Fruit fly (Drosophila melanogaster) whole organism, embryonic: ENCODE measurements around the gene Shal.

Experiments used
- CG10267 ChIP-seq: fragments of 200-800 bp; sonication (Bioruptor generic); optimal IDR thresholded peaks from 2 replicates; lab custom pipeline; 2018; ENCODE audit warnings: missing biosample characterization, mild to moderate bottlenecking, missing genetic modification characterization, moderate library complexity
- CG10431 ChIP-seq: fragments of 200-800 bp; sonication (Bioruptor generic); optimal IDR thresholded peaks from 3 replicates; lab custom pipeline; 2018; ENCODE audit warnings: missing biosample characterization, mild to moderate bottlenecking, missing genetic modification characterization
- CG14050 ChIP-seq: fragments of 200-800 bp; sonication (Bioruptor generic); IDR thresholded peaks from 3 replicates; pipeline ENCODE4 v1.3.6; 2022; ENCODE audit warnings: missing biosample characterization, missing genetic modification characterization
- CG15073 ChIP-seq: fragments of 200-800 bp; sonication (Bioruptor generic); optimal IDR thresholded peaks from 2 replicates; lab custom pipeline; 2016; ENCODE audit warnings: missing biosample characterization, missing genetic modification characterization
- CG17328 ChIP-seq: fragments of 200-800 bp; sonication (Bioruptor generic); IDR thresholded peaks from 2 replicates; pipeline ENCODE4 v1.3.6; 2022; ENCODE audit warnings: missing biosample characterization, missing genetic modification characterization
- CG17802 ChIP-seq: fragments of 200-800 bp; sonication (Bioruptor generic); optimal IDR thresholded peaks from 2 replicates; lab custom pipeline; 2018; ENCODE audit warnings: missing biosample characterization, mild to moderate bottlenecking, missing genetic modification characterization, moderate library complexity
- CG2712 ChIP-seq: fragments of 200-800 bp; optimal IDR thresholded peaks from 3 replicates; lab custom pipeline; 2019; ENCODE audit warnings: missing biosample characterization, mild to moderate bottlenecking, missing genetic modification characterization, moderate library complexity
- CG3726 ChIP-seq: fragments of 200-800 bp; sonication (Bioruptor generic); IDR thresholded peaks from 3 replicates; pipeline ENCODE4, ENCODE4 v1.3.6; 2022; ENCODE audit warnings: missing biosample characterization, missing genetic modification characterization
- CG3847 ChIP-seq: fragments of 200-800 bp; sonication (Bioruptor generic); IDR thresholded peaks from 2 replicates; pipeline ENCODE4 v1.3.6; 2022; ENCODE audit warnings: missing biosample characterization, missing genetic modification characterization
- CG4820 ChIP-seq: fragments of 200-800 bp; sonication (Bioruptor generic); optimal IDR thresholded peaks from 3 replicates; lab custom pipeline; 2016; ENCODE audit warnings: missing biosample characterization, missing genetic modification characterization
- CG6254 ChIP-seq: fragments of 200-800 bp; sonication (Bioruptor generic); optimal IDR thresholded peaks from 3 replicates; lab custom pipeline; 2017; ENCODE audit warnings: mild to moderate bottlenecking, missing biosample characterization, missing genetic modification reagents, missing genetic modification characterization
- CG6272 ChIP-seq: fragments of 200-800 bp; sonication (Bioruptor generic); IDR thresholded peaks from 2 replicates; pipeline ENCODE4 v1.3.6; 2022; ENCODE audit warnings: missing biosample characterization, missing genetic modification characterization
- CG7987 ChIP-seq: fragments of 200-800 bp; sonication (Bioruptor generic); optimal IDR thresholded peaks from 2 replicates; lab custom pipeline; 2018; ENCODE audit warnings: missing biosample characterization, mild to moderate bottlenecking, missing genetic modification characterization, moderate library complexity
- CTCF ChIP-seq: fragments of 200-800 bp; sonication (Bioruptor generic); optimal IDR thresholded peaks from 2 replicates; lab custom pipeline; 2017; ENCODE audit warnings: missing biosample characterization, mild to moderate bottlenecking, missing genetic modification characterization, moderate library complexity
- Camta ChIP-seq: fragments of 200-800 bp; sonication (Bioruptor generic); optimal IDR thresholded peaks from 2 replicates; lab custom pipeline; 2016; ENCODE audit warnings: missing biosample characterization, missing genetic modification characterization
- Dad ChIP-seq: fragments of 200-800 bp; sonication (Bioruptor generic); optimal IDR thresholded peaks from 3 replicates; lab custom pipeline; 2016; ENCODE audit warnings: missing biosample characterization, missing genetic modification characterization
- Dek ChIP-seq: fragments of 200-800 bp; sonication (Bioruptor generic); optimal IDR thresholded peaks from 3 replicates; lab custom pipeline; 2019; ENCODE audit warnings: missing biosample characterization, mild to moderate bottlenecking, missing genetic modification characterization, moderate library complexity
- Fer2 ChIP-seq: fragments of 200-800 bp; sonication (Bioruptor generic); optimal IDR thresholded peaks from 2 replicates; lab custom pipeline; 2018; ENCODE audit warnings: missing biosample characterization, mild to moderate bottlenecking, missing genetic modification characterization, moderate library complexity
- Hmr ChIP-seq: fragments of 200-800 bp; sonication (Bioruptor generic); optimal IDR thresholded peaks from 3 replicates; lab custom pipeline; 2017; ENCODE audit warnings: mild to moderate bottlenecking, missing biosample characterization, missing genetic modification reagents, missing genetic modification characterization
- Hr78 ChIP-seq, 2 experiments: fragments of 200-800 bp in 1 of 2; fragments of >200 bp in 1 of 2; sonication (Bioruptor generic) in 1 of 2; optimal IDR thresholded peaks; 2 replicates each; lab custom pipeline; 2017 to 2019; ENCODE audit warnings: missing biosample characterization in 2 of 2, missing genetic modification characterization in 2 of 2, mild to moderate bottlenecking in 1 of 2, moderate library complexity in 1 of 2
- Max ChIP-seq: fragments of 200-800 bp; sonication (Bioruptor generic); optimal IDR thresholded peaks from 2 replicates; lab custom pipeline; 2016; ENCODE audit warnings: missing biosample characterization, mild to moderate bottlenecking, missing genetic modification characterization
- NC2α ChIP-seq: fragments of 200-800 bp; sonication (Bioruptor generic); optimal IDR thresholded peaks from 2 replicates; lab custom pipeline; 2016; ENCODE audit warnings: missing biosample characterization, missing genetic modification characterization
- Ptx1 ChIP-seq: fragments of 200-800 bp; sonication (Bioruptor generic); IDR thresholded peaks from 2 replicates; pipeline ENCODE4 v1.3.6; 2022; ENCODE audit warnings: missing biosample characterization, missing genetic modification characterization
- Sin3A ChIP-seq: fragments of >200 bp; optimal IDR thresholded peaks from 2 replicates; lab custom pipeline; 2018
- Taf1 ChIP-seq: fragments of 200-800 bp; sonication (Bioruptor generic); IDR thresholded peaks from 2 replicates; pipeline ENCODE4 v1.3.6; 2022; ENCODE audit warnings: missing biosample characterization, missing genetic modification characterization
- Xrp1 ChIP-seq: fragments of 200-800 bp; sonication (Bioruptor generic); IDR thresholded peaks from 2 replicates; pipeline ENCODE4 v1.3.6; 2022; ENCODE audit warnings: missing biosample characterization, missing genetic modification characterization
- aop ChIP-seq: fragments of 200-800 bp; sonication (Bioruptor generic); IDR thresholded peaks from 2 replicates; pipeline ENCODE4 v1.3.6; 2022; ENCODE audit warnings: missing biosample characterization, missing genetic modification characterization
- ara ChIP-seq: fragments of 200-800 bp; sonication (Bioruptor generic); IDR thresholded peaks from 2 replicates; pipeline ENCODE4 v1.3.6; 2022; ENCODE audit warnings: missing biosample characterization, missing genetic modification characterization
- bowl ChIP-seq: fragments of 200-800 bp; sonication (Bioruptor generic); IDR thresholded peaks from 2 replicates; pipeline ENCODE4 v1.3.6; 2022; ENCODE audit warnings: missing biosample characterization, missing genetic modification characterization
- cas ChIP-seq: fragments of 200-800 bp; sonication (Bioruptor generic); IDR thresholded peaks from 2 replicates; pipeline ENCODE4 v1.3.6; 2022; ENCODE audit warnings: missing biosample characterization, missing genetic modification characterization
- dimm ChIP-seq: fragments of 200-800 bp; sonication (Bioruptor generic); IDR thresholded peaks from 2 replicates; pipeline ENCODE4 v1.3.6; 2022; ENCODE audit warnings: missing biosample characterization, missing genetic modification characterization
- disco-r ChIP-seq: fragments of 200-800 bp; sonication (Bioruptor generic); optimal IDR thresholded peaks from 2 replicates; lab custom pipeline; 2016; ENCODE audit warnings: missing biosample characterization, missing genetic modification characterization
- dpn ChIP-seq, 2 experiments: fragments of 200-800 bp; sonication (Bioruptor generic); optimal IDR thresholded peaks; 3 replicates each; lab custom pipeline; 2016; ENCODE audit warnings: missing biosample characterization in 2 of 2, missing genetic modification characterization in 2 of 2
- ems ChIP-seq: fragments of 200-800 bp; sonication (Bioruptor generic); optimal IDR thresholded peaks from 3 replicates; lab custom pipeline; 2016; ENCODE audit warnings: missing biosample characterization, missing genetic modification characterization
- fd64A ChIP-seq: fragments of 200-800 bp; sonication (Bioruptor generic); optimal IDR thresholded peaks from 3 replicates; lab custom pipeline; 2018; ENCODE audit warnings: missing biosample characterization, mild to moderate bottlenecking, missing genetic modification characterization
- fru ChIP-seq: fragments of >200 bp; optimal IDR thresholded peaks from 2 replicates; lab custom pipeline; 2017
- gce ChIP-seq: fragments of 200-800 bp; sonication (Bioruptor generic); IDR thresholded peaks from 3 replicates; pipeline ENCODE4 v1.3.6; 2022; ENCODE audit warnings: missing biosample characterization, missing genetic modification characterization
- gcm2 ChIP-seq: fragments of 200-800 bp; sonication (Bioruptor generic); optimal IDR thresholded peaks from 2 replicates; lab custom pipeline; 2016; ENCODE audit warnings: missing biosample characterization, missing genetic modification characterization
- gt ChIP-seq: fragments of 200-800 bp; sonication (Bioruptor generic); IDR thresholded peaks from 2 replicates; pipeline ENCODE4 v1.3.6; 2022; ENCODE audit warnings: missing biosample characterization, missing genetic modification characterization
- hkb ChIP-seq, 2 experiments: fragments of 200-800 bp in 1 of 2; fragments of >200 bp in 1 of 2; sonication (Bioruptor generic) in 1 of 2; IDR thresholded peaks in 1 of 2; optimal IDR thresholded peaks in 1 of 2; 2 replicates each; pipeline versions ENCODE4 v1.3.6 to Lab custom; 2017 to 2022; ENCODE audit warnings: missing biosample characterization in 1 of 2, missing genetic modification characterization in 1 of 2
- kah ChIP-seq: fragments of 200-800 bp; sonication (Bioruptor generic); optimal IDR thresholded peaks from 2 replicates; lab custom pipeline; 2018; ENCODE audit warnings: missing biosample characterization, mild to moderate bottlenecking, missing genetic modification characterization
- ken ChIP-seq: fragments of 200-800 bp; sonication (Bioruptor generic); IDR thresholded peaks from 3 replicates; pipeline ENCODE4 v1.3.6; 2022; ENCODE audit warnings: missing biosample characterization, missing genetic modification characterization
- lbe ChIP-seq: fragments of 200-800 bp; sonication (Bioruptor generic); optimal IDR thresholded peaks from 2 replicates; lab custom pipeline; 2016; ENCODE audit warnings: missing biosample characterization, mild to moderate bottlenecking, missing genetic modification characterization
- pfk ChIP-seq: fragments of 200-800 bp; sonication (Bioruptor generic); optimal IDR thresholded peaks from 2 replicates; lab custom pipeline; 2018; ENCODE audit warnings: missing biosample characterization, mild to moderate bottlenecking, missing genetic modification characterization, moderate library complexity
- pita ChIP-seq: fragments of 200-800 bp; sonication (Bioruptor generic); optimal IDR thresholded peaks from 2 replicates; lab custom pipeline; 2017; ENCODE audit warnings: missing biosample characterization, mild to moderate bottlenecking, missing genetic modification characterization
- prd ChIP-seq, 3 experiments: fragments of >200 bp in 2 of 3; fragments of 200-800 bp in 1 of 3; sonication (Bioruptor generic) in 1 of 3; optimal IDR thresholded peaks in 2 of 3; IDR thresholded peaks in 1 of 3; 2 replicates in 2 of 3; 3 replicates in 1 of 3; pipeline versions ENCODE4 v1.3.6 to Lab custom; 2017 to 2022; ENCODE audit warnings: missing biosample characterization in 1 of 3, missing genetic modification characterization in 1 of 3
- salm ChIP-seq: fragments of 200-800 bp; sonication (Bioruptor generic); optimal IDR thresholded peaks from 2 replicates; lab custom pipeline; 2018; ENCODE audit warnings: missing biosample characterization, mild to moderate bottlenecking, missing genetic modification characterization
- sens-2 ChIP-seq: fragments of 200-800 bp; sonication (Bioruptor generic); IDR thresholded peaks from 2 replicates; pipeline ENCODE4 v1.3.6; 2022; ENCODE audit warnings: missing biosample characterization, missing genetic modification characterization
- sug ChIP-seq: fragments of 200-800 bp; optimal IDR thresholded peaks from 2 replicates; lab custom pipeline; 2019; ENCODE audit warnings: missing biosample characterization, mild to moderate bottlenecking, missing genetic modification characterization, moderate library complexity
- tup ChIP-seq: fragments of 200-800 bp; sonication (Bioruptor generic); optimal IDR thresholded peaks from 2 replicates; lab custom pipeline; 2016; ENCODE audit warnings: missing biosample characterization, mild to moderate bottlenecking, missing genetic modification characterization, moderate library complexity
- unc-4 ChIP-seq: fragments of 200-800 bp; sonication (Bioruptor generic); IDR thresholded peaks from 2 replicates; pipeline ENCODE4 v1.3.6; 2022; ENCODE audit warnings: missing biosample characterization, missing genetic modification characterization; ENCODE audit not compliant: partially characterized antibody

Shal gene

DNA sequence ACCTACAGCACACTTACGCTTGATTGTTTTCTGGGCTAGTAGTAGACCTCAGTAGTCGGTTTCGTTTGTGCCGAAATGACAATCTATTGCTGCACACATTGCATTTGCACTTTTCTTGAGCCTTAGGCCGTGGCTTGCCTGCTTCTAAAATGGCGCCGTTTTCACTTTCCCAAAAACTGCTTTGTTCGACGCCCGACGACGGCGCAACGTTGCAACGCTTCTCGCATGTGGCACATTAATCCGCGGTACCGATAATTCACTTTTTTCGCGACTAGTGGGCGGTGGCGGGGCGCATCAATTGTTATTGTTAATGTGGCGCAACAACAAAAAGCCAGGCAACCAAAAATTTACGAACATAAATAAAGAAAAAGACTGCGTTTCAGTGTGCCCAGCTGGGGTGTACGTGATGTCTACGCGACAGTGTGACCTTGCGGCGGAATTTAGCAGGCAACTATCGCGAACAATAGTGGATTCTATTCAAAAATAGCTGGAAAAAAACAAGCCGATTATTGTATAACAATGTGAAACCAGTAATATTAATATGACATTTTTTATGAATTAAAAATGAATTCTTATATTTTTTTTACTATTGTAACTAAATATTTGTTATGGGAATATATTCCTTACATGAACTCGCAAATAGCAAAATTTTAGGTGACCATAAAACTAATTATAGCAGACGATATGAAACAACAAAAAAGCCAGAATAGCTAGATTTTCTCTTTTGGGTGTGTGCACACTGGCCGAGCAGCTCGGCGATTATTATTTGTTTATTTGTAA is 14.2 kb upstream of the Shal start, which contains the start of the genes ash1 and Taf6 (continued):
- TF ChIP-seq hkb (optimal IDR thresholded peaks at IDR 0.05; lab: Kevin White, UChicago) = peak; percentile 13
- no peak for TF ChIP-seq hkb (GFP tag; IDR thresholded peaks at IDR 0.05; lab: Robert Waterston, UW)
- TF ChIP-seq kah (GFP tag; lab: Kevin White, UChicago) = no peak
- no peak for TF ChIP-seq gcm2
- TF ChIP-seq bowl (GFP tag; lab: Robert Waterston, UW) = no peak
- TF ChIP-seq ems (GFP tag; lab: Kevin White, UChicago) = no peak
- TF ChIP-seq pfk = no peak
- no peak for TF ChIP-seq Dek
- TF ChIP-seq CG6272 (GFP tag; lab: Robert Waterston, UW) = no peak
- no peak for TF ChIP-seq CG10431
- no peak for TF ChIP-seq ara (GFP tag; lab: Robert Waterston, UW)
- no peak for TF ChIP-seq Hr78 (GFP tag; optimal IDR thresholded peaks at IDR 0.05; lab: Kevin White, UChicago)
- peak; percentile 57 for TF ChIP-seq CG10267 (tag; lab: Kevin White, UChicago)
- peak; percentile 29; the same call in 1 of the 2 replicates for TF ChIP-seq CG3847
- no peak for TF ChIP-seq prd (optimal IDR thresholded peaks at IDR 0.05; lab: Kevin White, UChicago)
- no peak; the same call in 2 of the 3 replicates for TF ChIP-seq prd (GFP tag; IDR thresholded peaks at IDR 0.05; lab: Robert Waterston, UW)
- TF ChIP-seq Max (GFP tag; lab: Kevin White, UChicago) = peak; percentile 2
- no peak for TF ChIP-seq Dad (GFP tag; lab: Kevin White, UChicago)
- TF ChIP-seq sens-2 (GFP tag; lab: Robert Waterston, UW) = no peak
- TF ChIP-seq sug (tag; lab: Kevin White, UChicago) = no peak
- no peak for TF ChIP-seq CG17328 (GFP tag; lab: Robert Waterston, UW)
- no peak for TF ChIP-seq CG4820
- no peak for TF ChIP-seq cas (GFP tag; lab: Robert Waterston, UW)
- TF ChIP-seq gt (GFP tag; lab: Robert Waterston, UW) = no peak
- TF ChIP-seq dimm (GFP tag; lab: Robert Waterston, UW) = no peak
- TF ChIP-seq salm (tag; lab: Kevin White, UChicago) = no peak
- no peak for TF ChIP-seq Camta (GFP tag; lab: Kevin White, UChicago)
- no peak for TF ChIP-seq CG7987 (GFP tag; lab: Kevin White, UChicago)
- no peak for TF ChIP-seq gce
- no peak for TF ChIP-seq pita
- no peak for TF ChIP-seq CTCF (GFP tag; lab: Kevin White, UChicago)
- TF ChIP-seq aop = no peak
- TF ChIP-seq lbe (GFP tag; lab: Kevin White, UChicago) = no peak
- no peak for TF ChIP-seq Hmr
- no peak for TF ChIP-seq Xrp1 (GFP tag; lab: Robert Waterston, UW)
- TF ChIP-seq ken (GFP tag; lab: Robert Waterston, UW) = no peak
- no peak for TF ChIP-seq CG17802 (tag; lab: Kevin White, UChicago)
- no peak for TF ChIP-seq disco-r (GFP tag; lab: Kevin White, UChicago)
- no peak for TF ChIP-seq Taf1 (GFP tag; lab: Robert Waterston, UW)
- TF ChIP-seq CG3726 (GFP tag; lab: Robert Waterston, UW) = no peak
- TF ChIP-seq CG6254 = no peak
- no peak for TF ChIP-seq fd64A (GFP tag; lab: Kevin White, UChicago)
- TF ChIP-seq tup (GFP tag; lab: Kevin White, UChicago) = no peak
- no peak for TF ChIP-seq Fer2 (tag; lab: Kevin White, UChicago)
- TF ChIP-seq CG14050 (GFP tag; lab: Robert Waterston, UW) = no peak
- peak; percentile 27 for TF ChIP-seq CG2712 (tag; lab: Kevin White, UChicago)
- TF ChIP-seq CG15073 (GFP tag; lab: Kevin White, UChicago) = no peak
- peak in 1 of 2 experiments; percentile 26 for TF ChIP-seq dpn (GFP tag; optimal IDR thresholded peaks at IDR 0.05; lab: Kevin White, UChicago)
- no peak for TF ChIP-seq fru (lab: Kevin White, UChicago)
- TF ChIP-seq Ptx1 = no peak
- peak; percentile 90 for TF ChIP-seq Sin3A (lab: Kevin White, UChicago)
- TF ChIP-seq unc-4 (GFP tag; lab: Robert Waterston, UW) = peak; percentile 73
- no peak for TF ChIP-seq NC2α (GFP tag; lab: Kevin White, UChicago)
